Fruit fly (Drosophila melanogaster): ENCODE results near the gene Ugt49B2.

DNA sequence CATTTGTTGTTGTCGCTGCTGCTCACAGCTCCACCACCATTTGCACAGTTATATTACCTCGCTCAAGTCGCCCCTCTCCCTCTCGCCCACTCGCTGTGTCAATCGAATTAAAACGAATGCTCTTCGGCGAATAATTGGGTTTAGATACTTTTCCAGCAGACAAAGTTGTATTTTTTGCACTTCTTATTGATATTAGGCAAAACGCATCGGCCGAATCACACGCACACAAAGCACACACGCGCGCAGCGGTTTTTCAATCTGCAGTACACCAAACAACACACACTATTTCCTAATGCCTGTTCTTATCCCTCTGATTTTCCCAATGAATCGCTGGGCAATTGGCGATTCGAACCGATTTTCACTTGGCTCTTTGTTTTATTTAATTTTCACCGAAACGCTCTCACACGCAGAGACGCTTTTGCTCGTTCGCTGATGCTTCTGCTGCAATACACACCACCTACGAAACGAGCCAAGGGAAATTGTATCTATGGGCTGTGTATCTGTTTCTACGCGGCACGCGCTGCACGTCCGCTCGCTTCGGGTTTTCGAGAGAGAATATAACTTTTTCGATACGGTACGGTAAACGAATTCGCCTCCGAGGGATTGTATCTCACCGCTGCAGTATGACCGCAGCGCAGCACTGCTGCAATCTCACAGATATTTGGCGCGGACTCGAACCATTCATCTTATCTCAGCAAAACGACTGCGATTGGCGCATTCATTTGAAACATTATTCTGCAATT is 50.3 kb downstream of the Ugt49B2 start, which contains the start of gene aus:
- TF ChIP-seq achi (GFP tag; optimal IDR thresholded peaks at IDR 0.05): no peak
- no peak for TF ChIP-seq CG8319 (GFP tag; optimal IDR thresholded peaks at IDR 0.05)
- TF ChIP-seq Sox102F (GFP tag; optimal IDR thresholded peaks at IDR 0.05): no peak
- TF ChIP-seq OdsH (GFP tag; optimal IDR thresholded peaks at IDR 0.05): no peak
- no peak for TF ChIP-seq CG16779 (tag; optimal IDR thresholded peaks at IDR 0.05)
- TF ChIP-seq vri (GFP tag; optimal IDR thresholded peaks at IDR 0.05): no peak

Measured in whole organism, prepupa.